Fruit fly (Drosophila melanogaster) whole organism: ENCODE measurements around the gene mRpL35.

Experiments
- CG8478 ChIP-seq: fragments of >200 bp; optimal IDR thresholded peaks from 2 replicates; lab custom pipeline; 2018; ENCODE audit warnings: inconsistent platforms
- Dll ChIP-seq: fragments of >200 bp; optimal IDR thresholded peaks from 2 replicates; lab custom pipeline; 2017
- pan ChIP-seq: fragments of >200 bp; optimal IDR thresholded peaks from 2 replicates; lab custom pipeline; 2017
- psq ChIP-seq: fragments of >200 bp; optimal IDR thresholded peaks from 2 replicates; lab custom pipeline; 2017

- TF ChIP-seq CG8478 (lab: Kevin White, UChicago) (no peak), psq (lab: Kevin White, UChicago) (no peak), pan (no peak), Dll (lab: Kevin White, UChicago) (no peak)
Observed at dm6 chr3R:22022623-22023022, 704 bp upstream of the mRpL35 start.
